Worm (Caenorhabditis elegans) whole organism, L1 larva: ENCODE results near the gene F20B10.3.

ENCODE experiments used
- C04F5.9 ChIP-seq: sonication (generic microtip); optimal IDR thresholded peaks from 2 replicates; lab custom pipeline; 2016; ENCODE audit warnings: missing genetic modification characterization, missing compliant biosample characterization
- C16A3.4 ChIP-seq: fragments of 150-350 bp; optimal IDR thresholded peaks from 2 replicates; lab custom pipeline; 2014; ENCODE audit warnings: missing biosample characterization, missing genetic modification characterization
- C34B4.2 ChIP-seq: sonication (generic microtip); optimal IDR thresholded peaks from 2 replicates; lab custom pipeline; 2017; ENCODE audit warnings: mild to moderate bottlenecking, missing genetic modification characterization, missing compliant biosample characterization
- Y116A8C.19 ChIP-seq: sonication (generic microtip); optimal IDR thresholded peaks from 2 replicates; lab custom pipeline; 2016; ENCODE audit warnings: missing compliant biosample characterization, missing genetic modification characterization, borderline replicate concordance
- blmp-1 ChIP-seq: fragments of 150-350 bp; optimal IDR thresholded peaks from 2 replicates; lab custom pipeline; 2014; ENCODE audit warnings: missing biosample characterization, missing genetic modification characterization
- ceh-88 ChIP-seq: fragments of 200-800 bp; sonication (Bioruptor generic); IDR thresholded peaks from 2 replicates; pipeline ENCODE4 v1.3.6; 2022; ENCODE audit warnings: missing genetic modification characterization, missing compliant biosample characterization
- efl-1 ChIP-seq, 4 experiments: fragments of 150-350 bp; optimal IDR thresholded peaks in 3 of 4; peaks in 1 of 4; 1 replicate in 1 of 4; 2 replicates in 3 of 4; lab custom pipeline; 2014; ENCODE audit warnings: missing biosample characterization in 2 of 4, missing genetic modification characterization in 2 of 4, missing genetic modification reagents in 2 of 4
- efl-3 ChIP-seq: fragments of 200-800 bp; sonication (Bioruptor generic); optimal IDR thresholded peaks from 2 replicates; lab custom pipeline; 2018; ENCODE audit warnings: mild to moderate bottlenecking, missing genetic modification characterization, missing compliant biosample characterization
- egl-27 ChIP-seq, 2 experiments: fragments of 150-350 bp in 1 of 2; sonication (generic microtip); optimal IDR thresholded peaks; 3 replicates each; lab custom pipeline; 2017 to 2018; ENCODE audit warnings: missing biosample characterization in 2 of 2, missing genetic modification characterization in 2 of 2, missing genetic modification reagents in 2 of 2
- elt-3 ChIP-seq, 6 experiments: fragments of 150-350 bp in 1 of 6; sonication (generic microtip); optimal IDR thresholded peaks; 2 replicates each; lab custom pipeline; 2017 to 2018; ENCODE audit warnings: missing biosample characterization in 6 of 6, missing genetic modification characterization in 6 of 6, inconsistent platforms in 1 of 6
- ets-5 ChIP-seq: fragments of 200-800 bp; sonication (Bioruptor generic); IDR thresholded peaks from 2 replicates; pipeline ENCODE4 v1.3.6; 2022; ENCODE audit warnings: missing genetic modification characterization, missing compliant biosample characterization
- fkh-4 ChIP-seq: sonication (generic microtip); optimal IDR thresholded peaks from 2 replicates; lab custom pipeline; 2016; ENCODE audit warnings: missing compliant biosample characterization, missing genetic modification characterization, borderline replicate concordance
- hlh-17 ChIP-seq: fragments of 200-800 bp; sonication (Bioruptor generic); optimal IDR thresholded peaks from 2 replicates; lab custom pipeline; 2018; ENCODE audit warnings: missing genetic modification characterization, mild to moderate bottlenecking, missing compliant biosample characterization, moderate library complexity, borderline replicate concordance
- isw-1 ChIP-seq: fragments of 200-800 bp; sonication (Bioruptor generic); IDR thresholded peaks from 2 replicates; pipeline ENCODE4 v1.3.6; 2022; ENCODE audit warnings: missing genetic modification characterization, missing compliant biosample characterization
- jun-1 ChIP-seq: fragments of 150-350 bp; optimal IDR thresholded peaks from 2 replicates; lab custom pipeline; 2014; ENCODE audit warnings: missing biosample characterization, missing genetic modification reagents, missing genetic modification characterization
- lin-14 ChIP-seq: fragments of 200-800 bp; sonication (Bioruptor generic); optimal IDR thresholded peaks from 2 replicates; lab custom pipeline; 2018; ENCODE audit warnings: mild to moderate bottlenecking, missing genetic modification characterization, moderate library complexity, missing compliant biosample characterization
- mep-1 ChIP-seq: fragments of 150-350 bp; optimal IDR thresholded peaks from 2 replicates; lab custom pipeline; 2014; ENCODE audit warnings: missing biosample characterization, missing genetic modification characterization
- nhr-12 ChIP-seq: sonication (generic microtip); optimal IDR thresholded peaks from 2 replicates; lab custom pipeline; 2017; ENCODE audit warnings: missing biosample characterization, missing genetic modification characterization
- nhr-20 ChIP-seq: sonication (generic microtip); optimal IDR thresholded peaks from 2 replicates; lab custom pipeline; 2016; ENCODE audit warnings: mild to moderate bottlenecking, missing genetic modification characterization, missing compliant biosample characterization
- nhr-28 ChIP-seq: fragments of 150-350 bp; optimal IDR thresholded peaks from 2 replicates; lab custom pipeline; 2014; ENCODE audit warnings: missing biosample characterization, missing genetic modification characterization
- nhr-77 ChIP-seq: fragments of 150-350 bp; optimal IDR thresholded peaks from 2 replicates; lab custom pipeline; 2014; ENCODE audit warnings: missing biosample characterization, missing genetic modification characterization
- nhr-85 ChIP-seq: sonication (generic microtip); peaks from one replicate; lab custom pipeline; 2016; ENCODE audit warnings: missing genetic modification characterization, inconsistent platforms, missing compliant biosample characterization
- pax-3 ChIP-seq: fragments of 200-800 bp; sonication (Bioruptor generic); optimal IDR thresholded peaks from 2 replicates; lab custom pipeline; 2018; ENCODE audit warnings: mild to moderate bottlenecking, missing genetic modification characterization, moderate library complexity, missing compliant biosample characterization
- rnt-1 ChIP-seq: sonication (generic microtip); optimal IDR thresholded peaks from 2 replicates; lab custom pipeline; 2016; ENCODE audit warnings: mild to moderate bottlenecking, missing genetic modification characterization, moderate library complexity, missing compliant biosample characterization
- skn-1 ChIP-seq: fragments of 150-350 bp; optimal IDR thresholded peaks from 2 replicates; lab custom pipeline; 2014; ENCODE audit warnings: missing biosample characterization, missing genetic modification characterization
- tbx-2 ChIP-seq: sonication (generic microtip); optimal IDR thresholded peaks from 2 replicates; lab custom pipeline; 2016; ENCODE audit warnings: missing genetic modification characterization, missing compliant biosample characterization
- xbp-1 ChIP-seq: sonication (generic microtip); optimal IDR thresholded peaks from 2 replicates; lab custom pipeline; 2016; ENCODE audit warnings: missing genetic modification characterization, missing compliant biosample characterization
- zip-4 ChIP-seq: fragments of 200-800 bp; sonication (Bioruptor generic); optimal IDR thresholded peaks from 2 replicates; lab custom pipeline; 2018; ENCODE audit warnings: mild to moderate bottlenecking, missing genetic modification characterization, moderate library complexity, missing compliant biosample characterization
- ztf-11 ChIP-seq, 2 experiments: sonication (generic microtip); optimal IDR thresholded peaks; 2 replicates each; lab custom pipeline; 2016 to 2017; ENCODE audit warnings: missing genetic modification characterization in 2 of 2, missing biosample characterization in 1 of 2, missing compliant biosample characterization in 1 of 2

F20B10.3 gene

DNA sequence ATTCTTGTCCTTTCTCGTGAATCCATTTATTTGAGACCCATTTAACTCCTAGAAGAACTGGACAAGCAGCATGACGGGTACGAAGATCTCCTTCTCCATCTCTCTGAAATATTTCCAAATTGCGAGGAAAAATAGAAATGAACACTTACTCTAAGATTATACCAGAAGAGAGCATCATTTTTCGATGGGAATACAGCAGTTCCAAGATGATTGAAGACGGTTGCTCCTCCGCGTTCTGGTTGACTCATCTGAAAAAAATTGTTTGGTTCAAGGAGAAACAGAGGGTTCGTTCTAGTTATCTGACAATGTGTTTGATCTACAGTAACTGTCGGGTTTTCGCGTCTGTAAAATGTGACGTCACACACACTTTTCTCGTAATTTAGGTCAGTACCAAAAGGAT lies 43.2 kb downstream of the F20B10.3 start:
- no peak for TF ChIP-seq hlh-17 (GFP tag; lab: Kevin White, UChicago)
- no peak for TF ChIP-seq xbp-1

DNA sequence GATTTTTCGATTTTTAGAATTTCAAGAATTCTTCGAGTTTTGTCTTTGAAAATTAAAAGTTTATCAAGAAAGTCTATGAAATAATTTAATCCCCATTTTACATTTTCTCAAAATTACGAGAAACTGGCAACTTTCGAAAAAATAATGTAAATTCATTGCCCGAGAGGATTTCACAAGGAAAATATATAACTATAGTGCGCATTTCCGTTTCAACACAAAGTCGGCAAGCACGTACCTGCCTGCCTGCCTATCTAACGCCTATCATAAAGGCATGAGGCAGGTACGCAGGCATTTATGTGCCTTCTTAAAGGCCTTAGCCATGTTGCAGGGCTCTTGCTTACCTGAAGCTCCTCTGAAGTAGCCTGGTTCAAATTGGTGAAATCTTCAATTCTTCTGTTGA lies 44.8 kb downstream of the F20B10.3 start:
- TF ChIP-seq efl-1 (optimal IDR thresholded peaks at IDR 0.05; lab: Kevin White, UChicago), result no peak
- TF ChIP-seq efl-1 (GFP tag; optimal IDR thresholded peaks at IDR 0.05 in 1 of 2; lab: Kevin White, UChicago), result peak in 1 of 2 experiments; percentile 62
- no peak for TF ChIP-seq nhr-85 (tag; lab: Kevin White, UChicago)

DNA sequence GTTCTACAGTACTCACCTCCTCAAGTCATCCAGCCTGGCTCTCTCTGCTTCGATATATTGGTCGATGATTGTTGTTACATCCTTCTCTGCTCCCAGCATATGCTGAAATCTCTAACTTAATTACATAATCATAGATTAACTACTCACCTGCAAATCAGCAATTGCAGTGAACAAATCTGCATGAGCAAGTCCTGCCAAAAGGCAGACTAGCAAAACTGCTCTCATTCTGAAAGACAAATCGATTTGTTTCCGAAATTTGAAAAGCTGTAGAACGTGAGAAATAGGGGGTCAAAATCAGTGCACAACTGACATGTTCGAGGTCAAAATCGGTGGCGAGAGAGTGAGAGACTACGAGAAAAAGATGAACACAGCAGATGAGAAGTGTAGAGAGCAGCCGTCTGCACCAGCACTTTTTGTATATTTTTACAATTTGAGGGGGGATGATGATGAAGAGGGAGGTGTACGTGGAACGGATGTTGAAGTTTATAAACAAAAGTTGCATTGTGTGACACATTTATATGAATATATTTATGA lies 47.8 kb downstream of the F20B10.3 start, which contains the start of gene phy-2:
TSS of gene phy-2 (minus strand) at position 226 of the 534 bp plus-strand sequence.
- TF ChIP-seq lin-14 (GFP tag; lab: Kevin White, UChicago) (peak; percentile 46), efl-1 (optimal IDR thresholded peaks at IDR 0.05; lab: Kevin White, UChicago) (no peak), efl-1 (GFP tag; optimal IDR thresholded peaks at IDR 0.05 in 1 of 2; lab: Kevin White, UChicago) (peak in 1 of 2 experiments; percentile 72), isw-1 (no peak)

DNA sequence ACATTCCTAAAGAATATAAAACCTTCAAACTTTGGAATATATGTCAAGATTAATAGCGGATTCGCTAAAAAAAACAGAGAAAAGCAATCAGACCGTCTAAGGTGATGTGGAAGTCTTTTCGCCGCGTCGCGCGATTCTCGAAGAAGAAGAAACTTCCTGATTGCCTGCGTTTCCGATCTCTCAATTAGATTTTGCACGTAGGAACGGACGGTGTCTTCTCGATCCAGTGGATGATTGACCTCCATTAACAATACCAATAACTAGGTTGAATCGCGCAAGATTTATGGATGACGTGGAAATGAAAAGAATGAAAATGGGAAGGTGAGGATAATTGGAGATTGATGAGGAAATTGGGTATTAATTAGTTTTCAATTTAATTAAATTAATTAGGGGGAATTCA lies 49.1 kb downstream of the F20B10.3 start:
- no peak for TF ChIP-seq ztf-11 (tag; optimal IDR thresholded peaks at IDR 0.05; lab: Kevin White, UChicago)
- TF ChIP-seq efl-1 (optimal IDR thresholded peaks at IDR 0.05; lab: Kevin White, UChicago), result no peak
- peak in 1 of 2 experiments; percentile 17 for TF ChIP-seq efl-1 (GFP tag; optimal IDR thresholded peaks at IDR 0.05 in 1 of 2; lab: Kevin White, UChicago)
- TF ChIP-seq nhr-28 (tag; lab: Kevin White, UChicago), result no peak
- no peak for TF ChIP-seq C34B4.2 (tag; lab: Kevin White, UChicago)
- TF ChIP-seq nhr-20 (tag; lab: Kevin White, UChicago), result no peak
- no peak for TF ChIP-seq efl-3 (GFP tag; lab: Kevin White, UChicago)
- TF ChIP-seq C04F5.9 (tag; lab: Kevin White, UChicago), result no peak
- TF ChIP-seq nhr-12 (tag; lab: Kevin White, UChicago), result no peak
- TF ChIP-seq elt-3 (tag; optimal IDR thresholded peaks at IDR 0.05; lab: Kevin White, UChicago), result peak in 1 of 6 experiments; percentile 59
- no peak for TF ChIP-seq pax-3
- no peak for TF ChIP-seq Y116A8C.19 (tag; lab: Kevin White, UChicago)
- no peak for TF ChIP-seq egl-27 (tag; optimal IDR thresholded peaks at IDR 0.05; lab: Kevin White, UChicago)
- TF ChIP-seq fkh-4, result no peak
- no peak for TF ChIP-seq nhr-77 (tag; lab: Kevin White, UChicago)
- TF ChIP-seq ceh-88, result no peak
- no peak for TF ChIP-seq C16A3.4 (tag; lab: Kevin White, UChicago)
- peak; percentile 73 for TF ChIP-seq nhr-85 (tag; lab: Kevin White, UChicago)
- peak; percentile 3 for TF ChIP-seq mep-1 (tag; lab: Kevin White, UChicago)
- TF ChIP-seq blmp-1 (tag; lab: Kevin White, UChicago), result peak; percentile 83
- no peak for TF ChIP-seq skn-1 (tag; lab: Kevin White, UChicago)
- no peak for TF ChIP-seq zip-4
- TF ChIP-seq jun-1 (tag; lab: Kevin White, UChicago), result no peak
- no peak for TF ChIP-seq tbx-2 (tag; lab: Kevin White, UChicago)
- TF ChIP-seq ets-5 (GFP tag; lab: Robert Waterston, UW), result no peak
- TF ChIP-seq lin-14 (GFP tag; lab: Kevin White, UChicago), result no peak
- no peak for TF ChIP-seq rnt-1 (tag; lab: Kevin White, UChicago)
- TF ChIP-seq, all 84 proteins: peak for 5

DNA sequence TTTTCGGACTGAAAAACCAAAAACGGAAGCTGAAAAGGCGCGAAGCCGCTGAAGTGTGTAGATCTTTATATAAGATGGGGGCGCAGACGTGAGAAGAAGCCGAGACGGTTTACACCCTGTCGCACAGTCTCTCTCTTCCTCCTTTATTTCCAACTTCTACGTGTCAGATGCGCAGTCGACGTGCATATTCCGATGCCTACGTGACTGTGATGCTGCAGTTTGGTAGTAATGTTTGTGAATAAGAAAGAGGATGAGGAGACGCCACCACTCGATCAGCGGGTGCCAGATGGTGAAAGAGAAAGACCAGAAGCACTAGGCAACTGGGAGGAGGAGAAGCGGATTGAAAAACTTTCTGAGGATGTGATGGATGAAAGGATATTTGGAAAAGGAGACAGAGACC lies 50.2 kb downstream of the F20B10.3 start:
- TF ChIP-seq blmp-1 (tag; lab: Kevin White, UChicago) (peak; percentile 27), pax-3 (no peak)
- TF ChIP-seq, all 84 proteins: peak for 1
